Worm (Caenorhabditis elegans) whole organism, late embryonic: Measurements from ENCODE around the gene srsx-16.
A peak's percentile ranks its signal among the peaks of the same experiment; 100 is the strongest.

ENCODE experiments used
- F13H6.1 ChIP-seq: sonication (generic microtip); optimal IDR thresholded peaks from 2 replicates; lab custom pipeline; 2016; ENCODE audit warnings: missing genetic modification characterization, missing compliant biosample characterization
- Y22D7AL.16 ChIP-seq: sonication (generic microtip); optimal IDR thresholded peaks from 2 replicates; lab custom pipeline; 2016; ENCODE audit warnings: missing genetic modification characterization, missing compliant biosample characterization
- ahr-1 ChIP-seq: sonication (generic microtip); optimal IDR thresholded peaks from 2 replicates; lab custom pipeline; 2016; ENCODE audit warnings: missing genetic modification characterization, missing compliant biosample characterization
- ama-1 ChIP-seq: fragments of 150-350 bp; optimal IDR thresholded peaks from 2 replicates; lab custom pipeline; 2014
- ceh-2 ChIP-seq: sonication (generic microtip); optimal IDR thresholded peaks from 2 replicates; lab custom pipeline; 2016; ENCODE audit warnings: missing genotype, missing genetic modification characterization, missing compliant biosample characterization
- ceh-24 ChIP-seq: sonication (generic microtip); optimal IDR thresholded peaks from 2 replicates; lab custom pipeline; 2016; ENCODE audit warnings: mild to moderate bottlenecking, missing genetic modification characterization, missing compliant biosample characterization
- ceh-30 ChIP-seq: fragments of 150-350 bp; optimal IDR thresholded peaks from 2 replicates; lab custom pipeline; 2014; ENCODE audit warnings: missing biosample characterization, missing genetic modification characterization
- ceh-45 ChIP-seq: fragments of 200-800 bp; sonication (Bioruptor generic); IDR thresholded peaks from 2 replicates; pipeline ENCODE4 v1.3.6; 2022; ENCODE audit warnings: missing genetic modification reagents, missing genetic modification characterization, missing compliant biosample characterization
- ceh-6 ChIP-seq: fragments of 200-800 bp; sonication (Bioruptor generic); optimal IDR thresholded peaks from 2 replicates; lab custom pipeline; 2018; ENCODE audit warnings: mild to moderate bottlenecking, missing genetic modification characterization, missing compliant biosample characterization
- ceh-9 ChIP-seq: sonication (generic microtip); optimal IDR thresholded peaks from 2 replicates; lab custom pipeline; 2016; ENCODE audit warnings: mild to moderate bottlenecking, missing genetic modification characterization, inconsistent platforms, missing compliant biosample characterization
- dve-1 ChIP-seq: sonication (generic microtip); optimal IDR thresholded peaks from 2 replicates; lab custom pipeline; 2017; ENCODE audit warnings: antibody characterized with exemption, mild to moderate bottlenecking, missing genetic modification characterization, missing compliant biosample characterization
- elt-2 ChIP-seq: sonication (generic microtip); optimal IDR thresholded peaks from 2 replicates; lab custom pipeline; 2016; ENCODE audit warnings: missing genetic modification reagents, missing genetic modification characterization, missing compliant biosample characterization
- fax-1 ChIP-seq: sonication (generic microtip); optimal IDR thresholded peaks from 2 replicates; lab custom pipeline; 2016; ENCODE audit warnings: missing genotype, missing genetic modification characterization, missing compliant biosample characterization
- fkh-6 ChIP-seq: sonication (generic microtip); optimal IDR thresholded peaks from 2 replicates; lab custom pipeline; 2016; ENCODE audit warnings: missing genetic modification characterization, missing compliant biosample characterization
- hlh-6 ChIP-seq: sonication (generic microtip); optimal IDR thresholded peaks from 2 replicates; lab custom pipeline; 2016; ENCODE audit warnings: missing genotype, missing genetic modification characterization, missing compliant biosample characterization
- hlh-8 ChIP-seq: sonication (generic microtip); optimal IDR thresholded peaks from 2 replicates; lab custom pipeline; 2016; ENCODE audit warnings: missing genotype, missing genetic modification characterization, missing compliant biosample characterization
- lin-11 ChIP-seq: fragments of 200-800 bp; sonication (Bioruptor generic); optimal IDR thresholded peaks from 2 replicates; lab custom pipeline; 2018; ENCODE audit warnings: mild to moderate bottlenecking, missing genetic modification characterization, missing compliant biosample characterization
- madf-2 ChIP-seq: sonication (generic microtip); optimal IDR thresholded peaks from 2 replicates; lab custom pipeline; 2017; ENCODE audit warnings: missing genetic modification characterization, missing compliant biosample characterization
- nfya-1 ChIP-seq: sonication (generic microtip); optimal IDR thresholded peaks from 2 replicates; lab custom pipeline; 2017; ENCODE audit warnings: missing genetic modification characterization, mild to moderate bottlenecking, missing compliant biosample characterization, antibody characterized with exemption, moderate library complexity
- pat-9 ChIP-seq: fragments of 200-800 bp; sonication (Bioruptor generic); optimal IDR thresholded peaks from 2 replicates; lab custom pipeline; 2018; ENCODE audit warnings: mild to moderate bottlenecking, missing genetic modification characterization, moderate library complexity, missing compliant biosample characterization
- pax-1 ChIP-seq: fragments of 150-350 bp; optimal IDR thresholded peaks from 2 replicates; lab custom pipeline; 2014; ENCODE audit warnings: missing biosample characterization, missing genetic modification characterization
- pha-2 ChIP-seq: sonication (generic microtip); optimal IDR thresholded peaks from 2 replicates; lab custom pipeline; 2017; ENCODE audit warnings: mild to moderate bottlenecking, missing genetic modification characterization, missing compliant biosample characterization
- rnt-1 ChIP-seq: sonication (generic microtip); optimal IDR thresholded peaks from 2 replicates; lab custom pipeline; 2016; ENCODE audit warnings: missing genetic modification characterization, missing compliant biosample characterization
- sox-2 ChIP-seq: fragments of 200-800 bp; sonication (Bioruptor generic); IDR thresholded peaks from 2 replicates; pipeline ENCODE4 v1.3.6; 2022; ENCODE audit warnings: missing genetic modification reagents, missing genetic modification characterization, missing compliant biosample characterization
- syd-9 ChIP-seq: sonication (generic microtip); optimal IDR thresholded peaks from 2 replicates; lab custom pipeline; 2016; ENCODE audit warnings: mild to moderate bottlenecking, missing genetic modification characterization, moderate library complexity, missing compliant biosample characterization
- tbx-2 ChIP-seq: sonication (generic microtip); optimal IDR thresholded peaks from 2 replicates; lab custom pipeline; 2016; ENCODE audit warnings: missing genetic modification characterization, missing compliant biosample characterization
- unc-3 ChIP-seq, 2 experiments: fragments of 200-800 bp in 1 of 2; sonication (Bioruptor generic) in 1 of 2; sonication (generic microtip) in 1 of 2; conservative IDR thresholded peaks in 1 of 2; optimal IDR thresholded peaks in 1 of 2; 2 replicates each; pipeline versions ENCODE4 v1.3.6 to Lab custom; 2016 to 2022; ENCODE audit warnings: missing compliant biosample characterization in 2 of 2, missing genetic modification characterization in 2 of 2, missing genetic modification reagents in 1 of 2
- unc-42 ChIP-seq: sonication (generic microtip); optimal IDR thresholded peaks from 2 replicates; lab custom pipeline; 2016; ENCODE audit warnings: missing genotype, missing genetic modification characterization, missing compliant biosample characterization
- unc-55 ChIP-seq: sonication (generic microtip); optimal IDR thresholded peaks from 2 replicates; lab custom pipeline; 2017; ENCODE audit warnings: missing biosample characterization, missing genetic modification reagents, missing genetic modification characterization
- zip-5 ChIP-seq: sonication (generic microtip); optimal IDR thresholded peaks from 2 replicates; lab custom pipeline; 2016; ENCODE audit warnings: missing genetic modification characterization, missing compliant biosample characterization
- ztf-16 ChIP-seq: sonication (generic microtip); optimal IDR thresholded peaks from 2 replicates; lab custom pipeline; 2017; ENCODE audit warnings: missing genetic modification characterization, missing compliant biosample characterization

Gene srsx-16

DNA sequence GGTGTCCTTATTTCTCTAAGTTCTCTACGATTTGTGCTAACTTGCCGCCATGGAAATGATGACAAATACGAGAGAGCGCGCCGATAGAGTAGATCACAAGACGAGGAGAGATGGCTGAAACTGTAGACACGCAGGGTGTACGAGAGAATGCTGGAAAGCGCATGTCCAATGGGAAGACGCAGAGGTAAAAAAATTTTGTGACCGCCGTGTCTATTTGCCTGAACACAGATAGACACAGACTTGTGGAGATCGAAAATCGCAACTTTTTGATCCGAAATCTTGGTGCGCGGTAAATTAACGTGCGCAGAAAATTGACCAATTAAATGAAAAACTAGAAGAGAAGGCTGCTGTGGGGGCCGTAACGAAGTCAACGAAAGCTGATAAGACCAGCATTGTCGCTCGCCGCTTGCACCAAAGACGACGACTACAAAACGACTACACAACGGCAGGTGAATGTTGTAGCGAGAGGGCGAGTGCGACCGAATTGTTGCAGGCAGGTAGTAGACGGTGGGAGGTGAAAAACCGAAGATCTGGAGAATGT, 37.7 kb upstream of the srsx-16 start (continued):
- TF ChIP-seq dve-1 (tag; lab: Kevin White, UChicago) (peak; percentile 35), ztf-16 (peak; percentile 34), sox-2 (GFP tag; lab: Robert Waterston, UW) (no peak), elt-2 (tag; lab: Kevin White, UChicago) (peak; percentile 64), unc-42 (tag; lab: Kevin White, UChicago) (peak; percentile 25), tbx-2 (tag; lab: Kevin White, UChicago) (peak; percentile 50)

- TF ChIP-seq ceh-9 (tag; lab: Kevin White, UChicago), result no peak
- no peak for TF ChIP-seq ceh-24 (tag; lab: Kevin White, UChicago)
- TF ChIP-seq fax-1 (tag; lab: Kevin White, UChicago), result no peak
- peak; percentile 57 for TF ChIP-seq ceh-30 (tag; lab: Kevin White, UChicago)
- peak; percentile 22 for TF ChIP-seq nfya-1 (tag; lab: Kevin White, UChicago)
- peak; percentile 33 for TF ChIP-seq unc-55 (GFP tag; lab: Kevin White, UChicago)
- TF ChIP-seq hlh-6 (tag; lab: Kevin White, UChicago), result no peak
- TF ChIP-seq F13H6.1 (tag; lab: Kevin White, UChicago), result no peak
- peak; percentile 60 for TF ChIP-seq dve-1 (tag; lab: Kevin White, UChicago)
Observed at ce11 chrIV:5655966-5656389, 36.4 kb upstream of the srsx-16 start.

- TF ChIP-seq Y22D7AL.16 (no peak), sox-2 (GFP tag; lab: Robert Waterston, UW) (no peak), pha-2 (no peak), ceh-9 (tag; lab: Kevin White, UChicago) (no peak), ama-1 (no peak), rnt-1 (no peak), ceh-2 (tag; lab: Kevin White, UChicago) (no peak)
- TF ChIP-seq, all 69 proteins: peak for 0
Observed at ce11 chrIV:5654693-5655092, 35.1 kb upstream of the srsx-16 start.

DNA sequence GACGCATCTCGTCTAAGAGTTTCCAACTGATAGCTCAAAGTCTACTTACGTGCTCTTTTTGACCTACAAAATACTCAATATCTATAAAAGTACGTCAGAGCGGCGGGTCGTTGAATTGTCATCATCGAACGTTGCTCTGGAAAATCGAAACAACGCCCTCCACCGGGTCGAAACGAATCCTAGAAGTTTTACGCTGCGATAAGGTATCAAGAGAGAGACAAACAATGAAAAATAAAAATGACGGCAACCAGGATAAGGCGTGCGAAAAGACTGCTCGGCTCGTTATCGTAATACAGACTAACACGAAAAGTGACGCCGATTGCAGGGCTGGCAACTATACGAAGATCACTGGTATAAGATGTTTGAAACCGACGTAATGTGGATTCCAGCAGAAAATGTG, 34.7 kb upstream of the srsx-16 start:
- TF ChIP-seq elt-2 (tag; lab: Kevin White, UChicago) (peak; percentile 57), ceh-6 (GFP tag; lab: Kevin White, UChicago) (no peak)

- TF ChIP-seq dve-1 (tag; lab: Kevin White, UChicago) (no peak), unc-3 (GFP tag; conservative IDR thresholded peaks at IDR 0.05; lab: Robert Waterston, UW) (no peak), unc-3 (tag; optimal IDR thresholded peaks at IDR 0.05; lab: Kevin White, UChicago) (no peak), Y22D7AL.16 (no peak), ahr-1 (tag; lab: Kevin White, UChicago) (no peak), syd-9 (tag; lab: Kevin White, UChicago) (no peak), fkh-6 (no peak), ceh-30 (tag; lab: Kevin White, UChicago) (no peak), pat-9 (tag; lab: Kevin White, UChicago) (no peak), lin-11 (tag; lab: Kevin White, UChicago) (no peak), unc-55 (GFP tag; lab: Kevin White, UChicago) (no peak), zip-5 (tag; lab: Kevin White, UChicago) (no peak), pax-1 (tag; lab: Kevin White, UChicago) (no peak), madf-2 (no peak), hlh-8 (tag; lab: Kevin White, UChicago) (no peak), ceh-45 (no peak)
Observed at ce11 chrIV:5653649-5654048, 34.1 kb upstream of the srsx-16 start, which contains the start of gene clec-178. clec-178 (plus strand) TSS chrIV:5653949.
